Worm (Caenorhabditis elegans): ENCODE results near the gene rpl-9.

- TF ChIP-seq ref-1 (GFP tag; conservative IDR thresholded peaks at IDR 0.05) (no peak), klf-2 (GFP tag; conservative IDR thresholded peaks at IDR 0.05) (no peak), cog-1 (tag; optimal IDR thresholded peaks at IDR 0.05) (peak; percentile 17), ztf-29 (GFP tag; IDR thresholded peaks at IDR 0.05) (no peak)
Observed at ce11 chrIII:7572781-7573400, at the start of gene rpl-9, which contains the start of gene lpd-7.
